Fruit fly (Drosophila melanogaster): ENCODE results near the gene AsnRS.

DNA sequence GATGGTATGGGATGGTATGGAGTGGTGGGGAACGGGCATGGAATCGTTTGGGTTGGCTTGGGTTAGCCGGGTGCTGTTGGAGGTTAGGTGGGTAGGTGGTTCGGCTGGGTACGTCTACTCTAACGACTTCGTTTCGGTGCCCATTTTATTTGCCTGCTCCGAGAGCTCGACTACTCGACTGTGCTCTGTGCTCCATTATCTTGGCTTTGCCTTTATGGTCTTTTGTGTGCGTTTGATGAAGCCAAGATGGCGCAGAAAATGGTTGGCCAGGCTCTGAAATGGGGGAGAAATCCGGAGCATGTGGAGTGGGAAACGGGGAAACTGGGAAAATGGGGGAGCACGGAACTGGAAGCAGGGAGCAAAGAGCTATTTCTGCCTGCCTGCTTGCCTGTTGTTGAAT is 37.9 kb downstream of the AsnRS start:
- TF ChIP-seq Lpt (GFP tag; optimal IDR thresholded peaks at IDR 0.05) (no peak), CG11762 (GFP tag; optimal IDR thresholded peaks at IDR 0.05; ENCODE audit: insufficient read depth) (no peak), Ets21C (GFP tag; optimal IDR thresholded peaks at IDR 0.05) (no peak), dsx (GFP tag; optimal IDR thresholded peaks at IDR 0.05; ENCODE audit: poor library complexity, severe bottlenecking) (no peak), CG8119 (GFP tag; IDR thresholded peaks at IDR 0.05) (no peak), eg (GFP tag; IDR thresholded peaks at IDR 0.05) (no peak), fkh (GFP tag; optimal IDR thresholded peaks at IDR 0.05) (no peak), Sox15 (GFP tag; optimal IDR thresholded peaks at IDR 0.05) (no peak), CG34406 (GFP tag; optimal IDR thresholded peaks at IDR 0.05) (no peak), Hr39 (GFP tag; optimal IDR thresholded peaks at IDR 0.05) (no peak), cyc (GFP tag; optimal IDR thresholded peaks at IDR 0.05) (no peak)

Measured in whole organism, prepupa.